Worm (Caenorhabditis elegans) whole organism, L4 larva: ENCODE results near the gene T15B12.1.

ENCODE experiments used
- F26F4.8 ChIP-seq: fragments of 200-800 bp; sonication (Bioruptor generic); conservative IDR thresholded peaks from 2 replicates; pipeline ENCODE4 v1.3.6; 2022; ENCODE audit warnings: missing genetic modification characterization, missing compliant biosample characterization
- F49E8.2 ChIP-seq: sonication (generic microtip); optimal IDR thresholded peaks from 2 replicates; lab custom pipeline; 2016; ENCODE audit warnings: missing compliant biosample characterization, mild to moderate bottlenecking, missing genetic modification characterization, borderline replicate concordance
- R02D3.7 ChIP-seq: fragments of 150-350 bp; sonication (generic microtip); optimal IDR thresholded peaks from 3 replicates; lab custom pipeline; 2014; ENCODE audit warnings: missing biosample characterization, missing genetic modification characterization
- T20F7.1 ChIP-seq: fragments of 200-800 bp; sonication (Bioruptor generic); optimal IDR thresholded peaks from 2 replicates; lab custom pipeline; 2018; ENCODE audit warnings: mild to moderate bottlenecking, missing genetic modification characterization, missing compliant biosample characterization
- ZK546.5 ChIP-seq, 2 experiments: sonication (generic microtip); optimal IDR thresholded peaks; 2 replicates each; lab custom pipeline; 2017; ENCODE audit warnings: missing biosample characterization in 2 of 2, missing genetic modification characterization in 2 of 2
- ama-1 ChIP-seq: fragments of 150-350 bp; optimal IDR thresholded peaks from 2 replicates; lab custom pipeline; 2014; ENCODE audit warnings: inconsistent platforms, mixed read lengths
- arid-1 ChIP-seq: fragments of 200-800 bp; sonication (Bioruptor generic); conservative IDR thresholded peaks from 2 replicates; pipeline ENCODE4 v1.3.6; 2022; ENCODE audit warnings: missing genetic modification reagents, missing genetic modification characterization, missing compliant biosample characterization
- ceh-28 ChIP-seq: fragments of 150-350 bp; optimal IDR thresholded peaks from 2 replicates; lab custom pipeline; 2014; ENCODE audit warnings: missing biosample characterization, missing genetic modification reagents, missing genetic modification characterization
- ceh-44 ChIP-seq: fragments of 200-800 bp; sonication (Bioruptor generic); IDR thresholded peaks from 2 replicates; pipeline ENCODE4 v1.3.6; 2022; ENCODE audit warnings: missing genetic modification reagents, missing genetic modification characterization, missing compliant biosample characterization
- ceh-62 ChIP-seq: sonication (generic microtip); optimal IDR thresholded peaks from 2 replicates; lab custom pipeline; 2017; ENCODE audit warnings: missing biosample characterization, missing genetic modification characterization
- cey-2 ChIP-seq: sonication (generic microtip); optimal IDR thresholded peaks from 3 replicates; lab custom pipeline; 2017; ENCODE audit warnings: missing genetic modification characterization, mild to moderate bottlenecking, missing compliant biosample characterization, antibody characterized with exemption, borderline replicate concordance; ENCODE audit not compliant: insufficient read depth
- daf-16 ChIP-seq, 3 experiments: sonication (generic microtip); optimal IDR thresholded peaks; 2 replicates each; lab custom pipeline; 2016 to 2017; ENCODE audit warnings: missing genetic modification characterization in 3 of 3, missing genetic modification reagents in 3 of 3, mild to moderate bottlenecking in 2 of 3, missing compliant biosample characterization in 2 of 3, missing biosample characterization in 1 of 3, moderate library complexity in 1 of 3
- daf-8 ChIP-seq: fragments of 200-800 bp; sonication (Bioruptor generic); IDR thresholded peaks from 2 replicates; pipeline ENCODE4 v1.3.6; 2022; ENCODE audit warnings: missing genetic modification characterization, missing compliant biosample characterization
- dmd-6 ChIP-seq: fragments of 200-800 bp; sonication (Bioruptor generic); IDR thresholded peaks from 2 replicates; pipeline ENCODE4 v1.3.6; 2022; ENCODE audit warnings: missing genetic modification reagents, missing genetic modification characterization, missing compliant biosample characterization
- dpl-1 ChIP-seq: fragments of 150-350 bp; optimal IDR thresholded peaks from 2 replicates; lab custom pipeline; 2014; ENCODE audit warnings: missing biosample characterization, missing genetic modification reagents, missing genetic modification characterization
- duxl-1 ChIP-seq: sonication (generic microtip); optimal IDR thresholded peaks from 2 replicates; lab custom pipeline; 2016; ENCODE audit warnings: mild to moderate bottlenecking, missing genetic modification characterization, moderate library complexity, missing compliant biosample characterization; ENCODE audit not compliant: poor library complexity
- dve-1 ChIP-seq: sonication (generic microtip); optimal IDR thresholded peaks from 2 replicates; lab custom pipeline; 2017; ENCODE audit warnings: antibody characterized with exemption, mild to moderate bottlenecking, missing genetic modification characterization, missing compliant biosample characterization; ENCODE audit not compliant: insufficient read depth
- hlh-30 ChIP-seq: sonication (generic microtip); optimal IDR thresholded peaks from 2 replicates; lab custom pipeline; 2017; ENCODE audit warnings: antibody characterized with exemption, mild to moderate bottlenecking, missing genetic modification characterization, missing compliant biosample characterization; ENCODE audit not compliant: insufficient read depth
- hmg-1.1 ChIP-seq: fragments of 200-800 bp; sonication (Bioruptor generic); IDR thresholded peaks from 2 replicates; pipeline ENCODE4 v1.3.6; 2022; ENCODE audit warnings: missing genetic modification reagents, missing genetic modification characterization, missing compliant biosample characterization
- jun-1 ChIP-seq: fragments of 150-350 bp; optimal IDR thresholded peaks from 2 replicates; lab custom pipeline; 2014; ENCODE audit warnings: missing biosample characterization, missing genetic modification reagents, missing genetic modification characterization
- lim-7 ChIP-seq: fragments of 200-800 bp; sonication (Bioruptor generic); IDR thresholded peaks from 2 replicates; pipeline ENCODE4 v1.3.6; 2022; ENCODE audit warnings: missing genetic modification characterization, missing compliant biosample characterization
- lin-29 ChIP-seq: fragments of 200-800 bp; sonication (Bioruptor generic); IDR thresholded peaks from 2 replicates; pipeline ENCODE4 v1.3.6; 2022; ENCODE audit warnings: missing genetic modification reagents, missing genetic modification characterization, missing compliant biosample characterization
- lsy-2 ChIP-seq, 2 experiments: fragments of 150-350 bp in 1 of 2; sonication (generic microtip) in 1 of 2; optimal IDR thresholded peaks; 2 replicates each; lab custom pipeline; 2014 to 2017; ENCODE audit warnings: missing biosample characterization in 2 of 2, missing genetic modification characterization in 2 of 2
- mdl-1 ChIP-seq, 2 experiments: fragments of 150-350 bp in 1 of 2; sonication (generic microtip) in 1 of 2; optimal IDR thresholded peaks; 2 replicates each; lab custom pipeline; 2014 to 2017; ENCODE audit warnings: missing biosample characterization in 2 of 2, missing genetic modification characterization in 2 of 2
- mdt-29 ChIP-seq: fragments of 200-800 bp; sonication (Bioruptor generic); IDR thresholded peaks from 2 replicates; pipeline ENCODE4 v1.3.6; 2022; ENCODE audit warnings: missing genetic modification reagents, missing genetic modification characterization, missing compliant biosample characterization
- mep-1 ChIP-seq: fragments of 150-350 bp; sonication (generic microtip); optimal IDR thresholded peaks from 3 replicates; lab custom pipeline; 2014; ENCODE audit warnings: missing biosample characterization, missing genetic modification characterization
- mes-2 ChIP-seq: sonication (generic microtip); optimal IDR thresholded peaks from 2 replicates; lab custom pipeline; 2016; ENCODE audit warnings: missing genotype, mild to moderate bottlenecking, missing genetic modification characterization, missing compliant biosample characterization; ENCODE audit not compliant: poor library complexity, severe bottlenecking
- mxl-3 ChIP-seq: fragments of 200-800 bp; sonication (Bioruptor generic); optimal IDR thresholded peaks from 2 replicates; lab custom pipeline; 2018; ENCODE audit warnings: mild to moderate bottlenecking, missing genetic modification characterization, missing compliant biosample characterization
- nhr-10 ChIP-seq: fragments of 150-350 bp; optimal IDR thresholded peaks from 2 replicates; lab custom pipeline; 2014; ENCODE audit warnings: missing biosample characterization, missing genetic modification characterization
- nhr-102 ChIP-seq: sonication (generic microtip); optimal IDR thresholded peaks from 2 replicates; lab custom pipeline; 2016; ENCODE audit warnings: mild to moderate bottlenecking, missing genetic modification characterization, moderate library complexity, missing compliant biosample characterization
- nhr-111 ChIP-seq: fragments of 200-800 bp; sonication (Bioruptor generic); optimal IDR thresholded peaks from 2 replicates; lab custom pipeline; 2018; ENCODE audit warnings: mild to moderate bottlenecking, missing genetic modification characterization, missing compliant biosample characterization
- nhr-42 ChIP-seq: fragments of 200-800 bp; sonication (Bioruptor generic); IDR thresholded peaks from 2 replicates; pipeline ENCODE4 v1.3.6; 2022; ENCODE audit warnings: missing genetic modification characterization, missing compliant biosample characterization
- nhr-76 ChIP-seq: fragments of 150-350 bp; optimal IDR thresholded peaks from 2 replicates; lab custom pipeline; 2014; ENCODE audit warnings: missing biosample characterization, missing genetic modification characterization
- pha-4 ChIP-seq, 2 experiments: fragments of 150-350 bp in 1 of 2; fragments of 200-800 bp in 1 of 2; sonication (Bioruptor generic) in 1 of 2; IDR thresholded peaks in 1 of 2; optimal IDR thresholded peaks in 1 of 2; 2 replicates each; pipeline versions ENCODE4 v1.3.6 to Lab custom; 2014 to 2022; ENCODE audit warnings: missing genetic modification characterization in 2 of 2, missing genetic modification reagents in 2 of 2, missing biosample characterization in 1 of 2, missing compliant biosample characterization in 1 of 2
- rbr-2 ChIP-seq: sonication (generic microtip); optimal IDR thresholded peaks from 2 replicates; lab custom pipeline; 2016; ENCODE audit warnings: missing genotype, missing genetic modification characterization, missing compliant biosample characterization
- sdz-12 ChIP-seq: fragments of 200-800 bp; sonication (Bioruptor generic); optimal IDR thresholded peaks from 2 replicates; lab custom pipeline; 2018; ENCODE audit warnings: mild to moderate bottlenecking, missing genetic modification characterization, missing compliant biosample characterization
- skn-1 ChIP-seq: fragments of 150-350 bp; optimal IDR thresholded peaks from 2 replicates; lab custom pipeline; 2014; ENCODE audit warnings: missing biosample characterization, missing genetic modification characterization
- snpc-1.2 ChIP-seq: fragments of 200-800 bp; sonication (Bioruptor generic); IDR thresholded peaks from 2 replicates; pipeline ENCODE4 v1.3.6; 2022; ENCODE audit warnings: missing genetic modification reagents, missing genetic modification characterization, missing compliant biosample characterization
- snpc-4 ChIP-seq: fragments of 150-350 bp; optimal IDR thresholded peaks from 2 replicates; lab custom pipeline; 2014; ENCODE audit warnings: missing biosample characterization, missing genetic modification characterization
- tag-97 ChIP-seq: fragments of 200-800 bp; sonication (Bioruptor generic); IDR thresholded peaks from 2 replicates; pipeline ENCODE4 v1.3.6; 2022; ENCODE audit warnings: missing genetic modification characterization, missing compliant biosample characterization
- tra-1 ChIP-seq: fragments of 200-800 bp; sonication (Bioruptor generic); IDR thresholded peaks from 2 replicates; pipeline ENCODE4 v1.3.6; 2022; ENCODE audit warnings: missing genetic modification reagents, missing genetic modification characterization, missing compliant biosample characterization
- unc-62 ChIP-seq, 3 experiments: fragments of 150-350 bp in 1 of 3; sonication (generic microtip); optimal IDR thresholded peaks in 2 of 3; peaks in 1 of 3; 1 replicate in 1 of 3; 2 replicates in 2 of 3; lab custom pipeline; 2014 to 2017; ENCODE audit warnings: missing biosample characterization in 3 of 3, missing genetic modification characterization in 3 of 3, missing genetic modification reagents in 3 of 3, missing genotype in 1 of 3
- vab-7 ChIP-seq: fragments of 200-800 bp; sonication (Bioruptor generic); IDR thresholded peaks from 2 replicates; pipeline ENCODE4 v1.3.6; 2022; ENCODE audit warnings: missing genetic modification reagents, missing genetic modification characterization, missing compliant biosample characterization
- zag-1 ChIP-seq: fragments of 150-350 bp; optimal IDR thresholded peaks from 2 replicates; lab custom pipeline; 2014; ENCODE audit warnings: missing biosample characterization, missing genetic modification characterization
- ztf-11 ChIP-seq: fragments of 150-350 bp; optimal IDR thresholded peaks from 2 replicates; lab custom pipeline; 2014; ENCODE audit warnings: missing biosample characterization, missing genetic modification characterization
- ztf-7 ChIP-seq: fragments of 150-350 bp; optimal IDR thresholded peaks from 2 replicates; lab custom pipeline; 2014; ENCODE audit warnings: missing biosample characterization, missing genetic modification characterization

Gene T15B12.1

ce11 chrIII:5274715-5275355 lies 13.1 kb upstream of the T15B12.1 start, which contains the start of the genes daf-41 and toc-1:
Gene daf-41 (minus strand): TSS chrIII:5274765.
Gene toc-1 (plus strand): TSS chrIII:5275251.
- TF ChIP-seq mes-2 (tag; lab: Kevin White, UChicago) (peak; percentile 71), T20F7.1 (GFP tag; lab: Kevin White, UChicago) (no peak), lsy-2 (tag; optimal IDR thresholded peaks at IDR 0.05; lab: Kevin White, UChicago) (peak in 1 of 2 experiments; percentile 77), dpl-1 (GFP tag; lab: Kevin White, UChicago) (peak; percentile 60), pha-4 (GFP tag; IDR thresholded peaks at IDR 0.05; lab: Robert Waterston, UW) (no peak), pha-4 (tag; optimal IDR thresholded peaks at IDR 0.05; lab: Kevin White, UChicago) (peak; percentile 75), dve-1 (tag; lab: Kevin White, UChicago) (peak; percentile 25), ztf-7 (tag; lab: Kevin White, UChicago) (peak; percentile 17), nhr-76 (no peak), hlh-30 (peak; percentile 10), rbr-2 (tag; lab: Kevin White, UChicago) (peak; percentile 25), nhr-102 (tag; lab: Kevin White, UChicago) (no peak), mep-1 (tag; lab: Kevin White, UChicago) (peak; percentile 44), unc-62 (GFP tag; optimal IDR thresholded peaks at IDR 0.05 in 1 of 2; lab: Kevin White, UChicago) (peak in 1 of 2 experiments; percentile 50), unc-62 (tag; optimal IDR thresholded peaks at IDR 0.05; lab: Kevin White, UChicago) (no peak), daf-16 (GFP tag; optimal IDR thresholded peaks at IDR 0.05; lab: Kevin White, UChicago) (no peak), daf-16 (tag; optimal IDR thresholded peaks at IDR 0.05; lab: Kevin White, UChicago) (peak; percentile 24)

ce11 chrIII:5277740-5278139 lies 10.2 kb upstream of the T15B12.1 start, which contains the start of gene clk-1:
Gene clk-1 (plus strand): TSS chrIII:5277894.
- TF ChIP-seq nhr-10 (no peak), dmd-6 (GFP tag; lab: Robert Waterston, UW) (no peak), ZK546.5 (tag; optimal IDR thresholded peaks at IDR 0.05; lab: Kevin White, UChicago) (no peak), ama-1 (lab: Kevin White, UChicago) (peak; percentile 50), F26F4.8 (GFP tag; lab: Robert Waterston, UW) (0 out of 2 replicates have a peak, but pooled peaks have one; percentile 56), nhr-42 (peak; percentile 50; the same call in 1 of the 2 replicates), tag-97 (GFP tag; lab: Robert Waterston, UW) (no peak), ceh-44 (no peak), snpc-4 (no peak), pha-4 (GFP tag; IDR thresholded peaks at IDR 0.05; lab: Robert Waterston, UW) (no peak), pha-4 (tag; optimal IDR thresholded peaks at IDR 0.05; lab: Kevin White, UChicago) (no peak), jun-1 (tag; lab: Kevin White, UChicago) (no peak), arid-1 (GFP tag; lab: Robert Waterston, UW) (no peak), ztf-11 (tag; lab: Kevin White, UChicago) (no peak), mdt-29 (GFP tag; lab: Robert Waterston, UW) (no peak), lin-29 (GFP tag; lab: Robert Waterston, UW) (no peak), sdz-12 (GFP tag; lab: Kevin White, UChicago) (no peak), ceh-28 (tag; lab: Kevin White, UChicago) (no peak), vab-7 (GFP tag; lab: Robert Waterston, UW) (no peak), zag-1 (no peak), nhr-111 (GFP tag; lab: Kevin White, UChicago) (peak; percentile 31), F49E8.2 (tag; lab: Kevin White, UChicago) (no peak), ceh-62 (tag; lab: Kevin White, UChicago) (no peak), ztf-7 (tag; lab: Kevin White, UChicago) (no peak), duxl-1 (tag; lab: Kevin White, UChicago) (no peak), tra-1 (GFP tag; lab: Robert Waterston, UW) (no peak), daf-8 (GFP tag; lab: Robert Waterston, UW) (no peak), mdl-1 (tag; optimal IDR thresholded peaks at IDR 0.05; lab: Kevin White, UChicago) (no peak), R02D3.7 (no peak), lim-7 (GFP tag; lab: Robert Waterston, UW) (no peak), mxl-3 (GFP tag; lab: Kevin White, UChicago) (no peak), skn-1 (no peak), cey-2 (tag; lab: Kevin White, UChicago) (no peak), snpc-1.2 (GFP tag; lab: Robert Waterston, UW) (no peak), hmg-1.1 (GFP tag; lab: Robert Waterston, UW) (no peak)
